Fruit fly (Drosophila melanogaster) whole organism, embryonic: ENCODE measurements around the gene Polr3G.

Experiments used
- CG14667 ChIP-seq: fragments of 200-800 bp; sonication (Bioruptor generic); IDR thresholded peaks from 2 replicates; pipeline ENCODE4 v1.3.6; 2022; ENCODE audit warnings: missing biosample characterization, missing genetic modification characterization
- CG16815 ChIP-seq: fragments of 200-800 bp; sonication (Bioruptor generic); optimal IDR thresholded peaks from 3 replicates; lab custom pipeline; 2017; ENCODE audit warnings: missing biosample characterization, mild to moderate bottlenecking, missing genetic modification characterization
- CG18011 ChIP-seq: fragments of 200-800 bp; sonication (Bioruptor generic); optimal IDR thresholded peaks from 2 replicates; lab custom pipeline; 2017; ENCODE audit warnings: missing biosample characterization, missing genetic modification characterization, mild to moderate bottlenecking, moderate library complexity, missing genotype
- CG18262 ChIP-seq: fragments of 200-800 bp; optimal IDR thresholded peaks from 3 replicates; lab custom pipeline; 2019; ENCODE audit warnings: missing biosample characterization, mild to moderate bottlenecking, missing genetic modification characterization, moderate library complexity
- CG6254 ChIP-seq: fragments of 200-800 bp; sonication (Bioruptor generic); optimal IDR thresholded peaks from 3 replicates; lab custom pipeline; 2017; ENCODE audit warnings: mild to moderate bottlenecking, missing biosample characterization, missing genetic modification reagents, missing genetic modification characterization
- CG7556 ChIP-seq: fragments of 200-800 bp; sonication (Bioruptor generic); optimal IDR thresholded peaks from 2 replicates; lab custom pipeline; 2017; ENCODE audit warnings: missing biosample characterization, mild to moderate bottlenecking, missing genetic modification characterization
- CG8089 ChIP-seq: fragments of 200-800 bp; sonication (Bioruptor generic); optimal IDR thresholded peaks from 3 replicates; lab custom pipeline; 2016; ENCODE audit warnings: missing biosample characterization, missing genetic modification characterization
- CoRest ChIP-seq: fragments of 200-800 bp; sonication (Bioruptor generic); optimal IDR thresholded peaks from 3 replicates; lab custom pipeline; 2018; ENCODE audit warnings: missing biosample characterization, mild to moderate bottlenecking, missing genetic modification characterization, moderate library complexity
- Fer3 ChIP-seq: fragments of 200-800 bp; sonication (Bioruptor generic); optimal IDR thresholded peaks from 2 replicates; lab custom pipeline; 2018; ENCODE audit warnings: missing biosample characterization, mild to moderate bottlenecking, missing genetic modification characterization, moderate library complexity
- Gug ChIP-seq: fragments of 200-800 bp; sonication (Bioruptor generic); IDR thresholded peaks from 4 replicates; pipeline ENCODE4 v1.3.6; 2022; ENCODE audit warnings: missing biosample characterization, missing genetic modification characterization
- HmgD ChIP-seq: fragments of 200-800 bp; sonication (Bioruptor generic); optimal IDR thresholded peaks from 3 replicates; lab custom pipeline; 2016; ENCODE audit warnings: missing biosample characterization, missing genetic modification characterization
- Rfx ChIP-seq: fragments of 200-800 bp; sonication (Bioruptor generic); IDR thresholded peaks from 2 replicates; pipeline ENCODE4 v1.3.6; 2022; ENCODE audit warnings: missing biosample characterization, missing genetic modification characterization
- br ChIP-seq: fragments of >200 bp; optimal IDR thresholded peaks from 2 replicates; lab custom pipeline; 2017
- dpn ChIP-seq, 2 experiments: fragments of 200-800 bp; sonication (Bioruptor generic); optimal IDR thresholded peaks; 3 replicates each; lab custom pipeline; 2016; ENCODE audit warnings: missing biosample characterization in 2 of 2, missing genetic modification characterization in 2 of 2

DNA sequence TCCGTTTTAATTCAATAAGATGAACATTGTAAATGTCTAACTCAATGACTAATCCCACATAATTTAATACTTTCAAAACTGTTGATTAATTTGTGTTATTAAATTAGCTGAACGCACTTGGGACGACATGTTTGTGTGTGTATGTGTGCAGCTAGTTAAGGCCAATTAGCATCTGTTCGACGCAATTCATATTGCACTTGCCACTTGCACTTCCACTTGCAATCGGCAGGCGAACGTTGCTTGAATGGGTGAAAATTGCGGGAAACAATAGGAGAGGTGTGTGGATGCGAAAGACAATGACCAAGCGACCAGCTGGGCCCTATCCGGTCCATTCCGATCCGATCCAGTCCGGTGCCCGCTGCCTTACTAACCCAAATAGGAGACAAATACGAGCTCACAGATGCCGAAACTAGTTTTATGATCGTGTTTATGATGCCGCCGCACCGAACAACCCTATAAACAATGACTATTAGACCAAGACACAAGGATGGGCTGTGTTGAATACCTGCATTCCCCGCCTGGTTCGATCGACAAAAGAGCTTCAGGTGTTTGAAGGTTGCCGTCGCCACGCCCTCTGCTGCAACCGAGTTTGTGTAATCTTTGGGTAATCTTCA lies 19.3 kb downstream of the Polr3G start:
- TF ChIP-seq CG7556 (GFP tag; lab: Kevin White, UChicago) (no peak), CoRest (tag; lab: Kevin White, UChicago) (no peak), Fer3 (tag; lab: Kevin White, UChicago) (no peak), CG18011 (GFP tag; lab: Kevin White, UChicago) (no peak), Rfx (GFP tag; lab: Robert Waterston, UW) (no peak), HmgD (no peak), CG18262 (tag; lab: Kevin White, UChicago) (no peak), dpn (GFP tag; optimal IDR thresholded peaks at IDR 0.05; lab: Kevin White, UChicago) (no peak), Gug (no peak), CG6254 (GFP tag; lab: Kevin White, UChicago) (no peak), CG8089 (no peak), br (lab: Kevin White, UChicago) (no peak), CG16815 (no peak), CG14667 (GFP tag; lab: Robert Waterston, UW) (no peak)
